Worm (Caenorhabditis elegans) whole organism, L1 larva: ENCODE results near the gene C16D9.1.

Experiments used
- C34B4.2 ChIP-seq: sonication (generic microtip); optimal IDR thresholded peaks from 2 replicates; lab custom pipeline; 2017; ENCODE audit warnings: mild to moderate bottlenecking, missing genetic modification characterization, missing compliant biosample characterization
- F16B12.6 ChIP-seq: fragments of 150-350 bp; optimal IDR thresholded peaks from 2 replicates; lab custom pipeline; 2014; ENCODE audit warnings: missing biosample characterization, missing genetic modification characterization
- Y116A8C.19 ChIP-seq: sonication (generic microtip); optimal IDR thresholded peaks from 2 replicates; lab custom pipeline; 2016; ENCODE audit warnings: missing compliant biosample characterization, missing genetic modification characterization, borderline replicate concordance
- aly-2 ChIP-seq: fragments of 150-350 bp; optimal IDR thresholded peaks from 2 replicates; lab custom pipeline; 2014; ENCODE audit warnings: missing biosample characterization, missing genetic modification characterization
- ceh-63 ChIP-seq: fragments of 200-800 bp; sonication (Bioruptor generic); optimal IDR thresholded peaks from 2 replicates; lab custom pipeline; 2018; ENCODE audit warnings: mild to moderate bottlenecking, missing genetic modification characterization, missing compliant biosample characterization
- ceh-88 ChIP-seq: fragments of 200-800 bp; sonication (Bioruptor generic); IDR thresholded peaks from 2 replicates; pipeline ENCODE4 v1.3.6; 2022; ENCODE audit warnings: missing genetic modification characterization, missing compliant biosample characterization
- ces-1 ChIP-seq: fragments of 150-350 bp; optimal IDR thresholded peaks from 2 replicates; lab custom pipeline; 2014; ENCODE audit warnings: missing biosample characterization, missing genetic modification reagents, missing genetic modification characterization
- dsc-1 ChIP-seq: sonication (generic microtip); optimal IDR thresholded peaks from 2 replicates; lab custom pipeline; 2016; ENCODE audit warnings: mild to moderate bottlenecking, missing genetic modification characterization, missing compliant biosample characterization
- efl-1 ChIP-seq, 4 experiments: fragments of 150-350 bp; optimal IDR thresholded peaks in 3 of 4; peaks in 1 of 4; 1 replicate in 1 of 4; 2 replicates in 3 of 4; lab custom pipeline; 2014; ENCODE audit warnings: missing biosample characterization in 2 of 4, missing genetic modification characterization in 2 of 4, missing genetic modification reagents in 2 of 4
- efl-3 ChIP-seq: fragments of 200-800 bp; sonication (Bioruptor generic); optimal IDR thresholded peaks from 2 replicates; lab custom pipeline; 2018; ENCODE audit warnings: mild to moderate bottlenecking, missing genetic modification characterization, missing compliant biosample characterization
- egl-13 ChIP-seq: sonication (generic microtip); optimal IDR thresholded peaks from 2 replicates; lab custom pipeline; 2016; ENCODE audit warnings: missing genotype, missing genetic modification reagents, missing genetic modification characterization, missing compliant biosample characterization
- elt-2 ChIP-seq: sonication (generic microtip); optimal IDR thresholded peaks from 2 replicates; lab custom pipeline; 2016; ENCODE audit warnings: missing genetic modification characterization, mild to moderate bottlenecking, inconsistent platforms, missing compliant biosample characterization, missing genetic modification reagents
- ets-5 ChIP-seq: fragments of 200-800 bp; sonication (Bioruptor generic); IDR thresholded peaks from 2 replicates; pipeline ENCODE4 v1.3.6; 2022; ENCODE audit warnings: missing genetic modification characterization, missing compliant biosample characterization
- fkh-8 ChIP-seq: sonication (generic microtip); optimal IDR thresholded peaks from 2 replicates; lab custom pipeline; 2016; ENCODE audit warnings: mild to moderate bottlenecking, missing genetic modification characterization, missing compliant biosample characterization
- hlh-4 ChIP-seq: sonication (generic microtip); optimal IDR thresholded peaks from 2 replicates; lab custom pipeline; 2016; ENCODE audit warnings: mild to moderate bottlenecking, missing genetic modification characterization, missing compliant biosample characterization
- isw-1 ChIP-seq: fragments of 200-800 bp; sonication (Bioruptor generic); IDR thresholded peaks from 2 replicates; pipeline ENCODE4 v1.3.6; 2022; ENCODE audit warnings: missing genetic modification characterization, missing compliant biosample characterization
- lin-15B ChIP-seq: fragments of 150-350 bp; sonication (generic microtip); optimal IDR thresholded peaks from 3 replicates; lab custom pipeline; 2014; ENCODE audit warnings: missing biosample characterization, missing genetic modification characterization
- lin-35 ChIP-seq, 2 experiments: fragments of 150-350 bp; optimal IDR thresholded peaks; 2 replicates each; lab custom pipeline; 2014; ENCODE audit warnings: missing biosample characterization in 2 of 2, missing genetic modification characterization in 2 of 2, missing genetic modification reagents in 2 of 2
- lsy-2 ChIP-seq, 2 experiments: fragments of 150-350 bp; optimal IDR thresholded peaks; 2 replicates each; lab custom pipeline; 2014; ENCODE audit warnings: missing biosample characterization in 2 of 2, missing genetic modification characterization in 2 of 2
- mef-2 ChIP-seq: fragments of 150-350 bp; optimal IDR thresholded peaks from 2 replicates; lab custom pipeline; 2014; ENCODE audit warnings: missing biosample characterization, missing genetic modification characterization
- mep-1 ChIP-seq: fragments of 150-350 bp; optimal IDR thresholded peaks from 2 replicates; lab custom pipeline; 2014; ENCODE audit warnings: missing biosample characterization, missing genetic modification characterization
- nhr-11 ChIP-seq: fragments of 150-350 bp; optimal IDR thresholded peaks from 2 replicates; lab custom pipeline; 2014; ENCODE audit warnings: missing biosample characterization, missing genetic modification characterization
- nhr-19 ChIP-seq: fragments of 200-800 bp; sonication (Bioruptor generic); conservative IDR thresholded peaks from 2 replicates; pipeline ENCODE4 v1.3.6; 2022; ENCODE audit warnings: missing genetic modification characterization, missing compliant biosample characterization
- nhr-237 ChIP-seq: fragments of 150-350 bp; optimal IDR thresholded peaks from 2 replicates; lab custom pipeline; 2014; ENCODE audit warnings: missing biosample characterization, missing genetic modification characterization
- nhr-28 ChIP-seq: fragments of 150-350 bp; optimal IDR thresholded peaks from 2 replicates; lab custom pipeline; 2014; ENCODE audit warnings: missing biosample characterization, missing genetic modification characterization
- nhr-71 ChIP-seq: sonication (generic microtip); optimal IDR thresholded peaks from 2 replicates; lab custom pipeline; 2016; ENCODE audit warnings: mild to moderate bottlenecking, missing genetic modification characterization, moderate library complexity, missing compliant biosample characterization
- nhr-77 ChIP-seq: fragments of 150-350 bp; optimal IDR thresholded peaks from 2 replicates; lab custom pipeline; 2014; ENCODE audit warnings: missing biosample characterization, missing genetic modification characterization
- nhr-90 ChIP-seq: sonication (generic microtip); optimal IDR thresholded peaks from 2 replicates; lab custom pipeline; 2016; ENCODE audit warnings: mild to moderate bottlenecking, missing genetic modification characterization, missing compliant biosample characterization; ENCODE audit not compliant: poor library complexity
- pqm-1 ChIP-seq: sonication (generic microtip); optimal IDR thresholded peaks from 3 replicates; lab custom pipeline; 2017; ENCODE audit warnings: missing biosample characterization, missing genetic modification characterization
- snu-23 ChIP-seq: sonication (generic microtip); optimal IDR thresholded peaks from 2 replicates; lab custom pipeline; 2016; ENCODE audit warnings: missing genetic modification characterization, missing compliant biosample characterization
- sox-4 ChIP-seq: sonication (generic microtip); optimal IDR thresholded peaks from 2 replicates; lab custom pipeline; 2016; ENCODE audit warnings: missing genetic modification characterization, missing compliant biosample characterization
- sptf-1 ChIP-seq: fragments of 150-350 bp; optimal IDR thresholded peaks from 2 replicates; lab custom pipeline; 2014; ENCODE audit warnings: missing biosample characterization, missing genetic modification characterization
- sup-37 ChIP-seq: fragments of 200-800 bp; sonication (Bioruptor generic); optimal IDR thresholded peaks from 2 replicates; lab custom pipeline; 2018; ENCODE audit warnings: mild to moderate bottlenecking, missing genetic modification characterization, missing compliant biosample characterization
- unc-130 ChIP-seq: fragments of 150-350 bp; optimal IDR thresholded peaks from 2 replicates; lab custom pipeline; 2017; ENCODE audit warnings: missing biosample characterization, missing genetic modification characterization, inconsistent platforms
- unc-30 ChIP-seq: sonication (generic microtip); optimal IDR thresholded peaks from 2 replicates; lab custom pipeline; 2017; ENCODE audit warnings: missing biosample characterization, missing genetic modification characterization
- xbp-1 ChIP-seq: sonication (generic microtip); optimal IDR thresholded peaks from 2 replicates; lab custom pipeline; 2016; ENCODE audit warnings: missing genetic modification characterization, missing compliant biosample characterization

C16D9.1 gene

DNA sequence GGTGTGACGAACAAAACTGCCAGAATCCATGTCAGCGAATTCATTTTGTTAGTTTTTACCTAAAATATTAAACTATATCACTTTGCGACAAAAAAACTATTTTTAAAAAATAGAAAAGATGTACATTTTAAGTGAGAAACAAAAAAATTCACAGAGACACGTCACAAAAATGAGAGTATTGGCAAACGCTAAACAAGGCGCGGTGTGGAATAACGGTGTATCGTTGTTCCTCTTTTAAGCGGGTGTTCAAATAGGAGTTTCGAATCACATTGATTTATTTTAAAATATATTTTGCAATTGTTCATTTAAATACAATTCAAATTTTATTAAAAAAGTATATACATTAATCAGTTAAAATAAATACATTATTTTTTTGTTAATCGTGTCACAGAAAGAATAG lies 43.4 kb downstream of the C16D9.1 start, which contains the start of gene sel-9 (continued):
- peak; percentile 25; the same call in 1 of the 2 replicates for TF ChIP-seq isw-1 (GFP tag; lab: Robert Waterston, UW)
- TF ChIP-seq xbp-1 (tag; lab: Kevin White, UChicago): peak; percentile 79
- TF ChIP-seq ceh-88: no peak
- TF ChIP-seq snu-23: peak; percentile 60
- TF ChIP-seq nhr-90 (tag; lab: Kevin White, UChicago): peak; percentile 34
- TF ChIP-seq ces-1 (GFP tag; lab: Kevin White, UChicago): no peak
- TF ChIP-seq nhr-71 (tag; lab: Kevin White, UChicago): peak; percentile 52
- TF ChIP-seq unc-130: no peak
- peak; percentile 47 to 90 for TF ChIP-seq efl-1 (optimal IDR thresholded peaks at IDR 0.05; lab: Kevin White, UChicago)
- peak; percentile 92 to 99 for TF ChIP-seq efl-1 (GFP tag; optimal IDR thresholded peaks at IDR 0.05 in 1 of 2; lab: Kevin White, UChicago)
- TF ChIP-seq nhr-237 (tag; lab: Kevin White, UChicago): no peak
- TF ChIP-seq F16B12.6: peak; percentile 12
- TF ChIP-seq ceh-63: no peak
- no peak for TF ChIP-seq nhr-11 (tag; lab: Kevin White, UChicago)
- no peak for TF ChIP-seq efl-3
- no peak for TF ChIP-seq mef-2 (tag; lab: Kevin White, UChicago)
- TF ChIP-seq nhr-77: no peak
- no peak for TF ChIP-seq aly-2 (tag; lab: Kevin White, UChicago)
- TF ChIP-seq mep-1 (tag; lab: Kevin White, UChicago): peak; percentile 73
- TF ChIP-seq hlh-4 (tag; lab: Kevin White, UChicago): no peak
- TF ChIP-seq egl-13: no peak
- TF ChIP-seq nhr-19 (GFP tag; lab: Robert Waterston, UW): peak; percentile 54
- TF ChIP-seq fkh-8 (tag; lab: Kevin White, UChicago): no peak
- peak; percentile 55 to 69 for TF ChIP-seq lsy-2 (tag; optimal IDR thresholded peaks at IDR 0.05; lab: Kevin White, UChicago)
- no peak for TF ChIP-seq C34B4.2
- no peak for TF ChIP-seq Y116A8C.19 (tag; lab: Kevin White, UChicago)
- no peak for TF ChIP-seq ets-5
- TF ChIP-seq nhr-28 (tag; lab: Kevin White, UChicago): no peak
- TF ChIP-seq pqm-1: no peak
- no peak for TF ChIP-seq sup-37 (GFP tag; lab: Kevin White, UChicago)
- peak; percentile 29 for TF ChIP-seq lin-15B (tag; lab: Kevin White, UChicago)
- no peak for TF ChIP-seq unc-30 (tag; lab: Kevin White, UChicago)

ce11 chrV:8304461-8305195 lies 45.5 kb downstream of the C16D9.1 start, which contains the start of gene W02D7.11:
Gene W02D7.11 (minus strand): TSS chrV:8304511.
- TF ChIP-seq sox-4 (tag; lab: Kevin White, UChicago) (no peak), lin-35 (GFP tag; optimal IDR thresholded peaks at IDR 0.05; lab: Kevin White, UChicago) (peak in 1 of 2 experiments; percentile 30), hlh-4 (tag; lab: Kevin White, UChicago) (no peak), nhr-77 (no peak), snu-23 (no peak), F16B12.6 (no peak), elt-2 (tag; lab: Kevin White, UChicago) (peak; percentile 64), dsc-1 (tag; lab: Kevin White, UChicago) (no peak), efl-1 (optimal IDR thresholded peaks at IDR 0.05; lab: Kevin White, UChicago) (no peak), efl-1 (GFP tag; optimal IDR thresholded peaks at IDR 0.05 in 1 of 2; lab: Kevin White, UChicago) (peak in 1 of 2 experiments; percentile 21), sup-37 (GFP tag; lab: Kevin White, UChicago) (no peak)

ce11 chrV:8305940-8306339 lies 46.8 kb downstream of the C16D9.1 start:
- TF ChIP-seq elt-2 (tag; lab: Kevin White, UChicago) (peak; percentile 60), ceh-88 (no peak)

DNA sequence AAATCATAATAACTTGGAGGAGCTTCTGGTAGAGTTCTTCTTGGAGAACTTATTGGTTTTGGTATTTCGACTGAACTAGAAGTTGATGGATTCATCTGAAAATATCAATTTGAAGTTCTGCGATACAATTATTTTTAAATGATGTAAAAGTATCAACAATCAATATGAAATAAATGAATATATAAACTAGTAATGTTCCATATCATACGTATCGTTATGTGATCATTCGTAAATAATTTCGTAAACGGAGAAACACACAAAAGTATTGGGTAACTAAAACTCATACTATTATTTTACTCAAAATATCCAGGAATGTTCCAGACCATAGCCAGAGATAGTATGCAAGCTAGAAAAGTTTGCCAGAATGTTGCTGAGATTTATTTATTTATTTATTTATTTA lies 47.2 kb downstream of the C16D9.1 start, which contains the start of gene W02D7.8:
Gene W02D7.8, minus strand, starts transcription at position 101 of the 400 bp plus-strand sequence.
- TF ChIP-seq sptf-1 (tag; lab: Kevin White, UChicago) (no peak), hlh-4 (tag; lab: Kevin White, UChicago) (no peak)
